Worm (Caenorhabditis elegans) whole organism, mixed stage, embryonic: Measurements from ENCODE around the gene nlp-60.

Experiments
- M03D4.4 ChIP-seq: sonication (generic microtip); optimal IDR thresholded peaks from 2 replicates; lab custom pipeline; 2017; ENCODE audit warnings: mild to moderate bottlenecking, missing genetic modification characterization, missing compliant biosample characterization
- blmp-1 ChIP-seq: fragments of 150-350 bp; optimal IDR thresholded peaks from 2 replicates; lab custom pipeline; 2014; ENCODE audit warnings: missing biosample characterization, missing genetic modification characterization
- elt-1 ChIP-seq: sonication (generic microtip); optimal IDR thresholded peaks from 2 replicates; lab custom pipeline; 2017; ENCODE audit warnings: missing genetic modification characterization, mild to moderate bottlenecking, missing compliant biosample characterization, antibody characterized with exemption, moderate library complexity, borderline replicate concordance; ENCODE audit not compliant: insufficient read depth
- lin-32 ChIP-seq: fragments of 200-800 bp; sonication (Bioruptor generic); optimal IDR thresholded peaks from 2 replicates; lab custom pipeline; 2018; ENCODE audit warnings: mild to moderate bottlenecking, missing genetic modification characterization, missing compliant biosample characterization
- pha-4 ChIP-seq: fragments of 150-350 bp; optimal IDR thresholded peaks from 2 replicates; lab custom pipeline; 2018; ENCODE audit warnings: missing biosample characterization, missing genetic modification reagents, missing genetic modification characterization
- unc-39 ChIP-seq: fragments of 150-350 bp; optimal IDR thresholded peaks from 2 replicates; lab custom pipeline; 2014; ENCODE audit warnings: missing biosample characterization, missing genetic modification characterization

DNA sequence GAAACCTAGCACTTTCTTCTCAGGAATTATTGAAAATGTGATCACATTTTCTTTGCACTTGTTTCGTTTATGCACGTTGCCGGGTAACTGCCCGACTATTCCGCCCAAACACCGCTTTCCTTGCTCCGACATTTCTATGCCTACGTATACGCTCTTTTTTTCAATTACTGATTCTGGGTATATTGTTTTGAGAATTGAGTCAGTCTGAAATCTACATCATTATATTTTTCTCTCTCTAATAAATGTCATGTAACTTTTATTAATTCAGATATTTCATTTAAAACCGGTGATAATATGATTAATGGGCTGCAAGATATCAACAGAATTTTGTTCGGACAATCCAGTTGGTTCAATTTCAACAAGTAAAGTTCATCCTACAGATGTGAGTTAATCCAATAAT, 18.3 kb upstream of the nlp-60 start, which contains the start of gene ttll-11:
- TF ChIP-seq pha-4 (tag; lab: Kevin White, UChicago) (no peak), lin-32 (GFP tag; lab: Kevin White, UChicago) (no peak), blmp-1 (tag; lab: Kevin White, UChicago) (no peak), unc-39 (tag; lab: Kevin White, UChicago) (no peak), M03D4.4 (tag; lab: Kevin White, UChicago) (no peak), elt-1 (tag; lab: Kevin White, UChicago) (no peak)
